Fruit fly (Drosophila melanogaster) whole organism, prepupa: ENCODE results near the gene Hr38.

ENCODE experiments used
- CG10631 ChIP-seq: fragments of 200-800 bp; sonication (Bioruptor generic); optimal IDR thresholded peaks from 2 replicates; lab custom pipeline; 2016; ENCODE audit warnings: missing biosample characterization, missing genetic modification characterization
- CG10669 ChIP-seq: fragments of 200-800 bp; sonication (Bioruptor generic); optimal IDR thresholded peaks from 3 replicates; lab custom pipeline; 2018; ENCODE audit warnings: missing biosample characterization, mild to moderate bottlenecking, missing genetic modification characterization, moderate library complexity
- CG11294 ChIP-seq: fragments of 200-800 bp; sonication (Bioruptor generic); IDR thresholded peaks from 2 replicates; pipeline ENCODE4 v1.3.6; 2022; ENCODE audit warnings: missing biosample characterization, missing genetic modification characterization
- CG11762 ChIP-seq: fragments of 200-800 bp; sonication (Bioruptor generic); optimal IDR thresholded peaks from 3 replicates; lab custom pipeline; 2016; ENCODE audit warnings: missing biosample characterization, missing genetic modification characterization; ENCODE audit not compliant: insufficient read depth
- CG11902 ChIP-seq: fragments of 200-800 bp; sonication (Bioruptor generic); optimal IDR thresholded peaks from 3 replicates; lab custom pipeline; 2016; ENCODE audit warnings: missing biosample characterization, missing genetic modification characterization
- CG16779 ChIP-seq: fragments of 200-800 bp; sonication (Bioruptor generic); optimal IDR thresholded peaks from 3 replicates; lab custom pipeline; 2017; ENCODE audit warnings: missing biosample characterization, mild to moderate bottlenecking, missing genetic modification characterization
- CG3032 ChIP-seq: fragments of 200-800 bp; optimal IDR thresholded peaks from 2 replicates; lab custom pipeline; 2019; ENCODE audit warnings: missing biosample characterization, mild to moderate bottlenecking, missing genetic modification characterization, moderate library complexity
- CG31627 ChIP-seq: fragments of 200-800 bp; sonication (Bioruptor generic); optimal IDR thresholded peaks from 3 replicates; lab custom pipeline; 2016; ENCODE audit warnings: missing biosample characterization, missing genetic modification characterization
- CG32006 ChIP-seq: fragments of 200-800 bp; sonication (Bioruptor generic); optimal IDR thresholded peaks from 3 replicates; lab custom pipeline; 2017; ENCODE audit warnings: missing biosample characterization, mild to moderate bottlenecking, missing genetic modification characterization
- CG34406 ChIP-seq: fragments of 200-800 bp; sonication (Bioruptor generic); optimal IDR thresholded peaks from 3 replicates; lab custom pipeline; 2016; ENCODE audit warnings: missing biosample characterization, missing genetic modification characterization
- CG3919 ChIP-seq: fragments of 200-800 bp; sonication (Bioruptor generic); optimal IDR thresholded peaks from 3 replicates; lab custom pipeline; 2016; ENCODE audit warnings: missing biosample characterization, missing genetic modification characterization
- CG6163 ChIP-seq: fragments of 200-800 bp; sonication (Bioruptor generic); IDR thresholded peaks from 3 replicates; pipeline ENCODE4 v1.3.6; 2022; ENCODE audit warnings: missing biosample characterization, missing genetic modification characterization
- CG6792 ChIP-seq: fragments of 200-800 bp; sonication (Bioruptor generic); optimal IDR thresholded peaks from 3 replicates; lab custom pipeline; 2016; ENCODE audit warnings: missing biosample characterization, missing genetic modification characterization
- CG6854 ChIP-seq: fragments of 200-800 bp; sonication (Bioruptor generic); optimal IDR thresholded peaks from 2 replicates; lab custom pipeline; 2017; ENCODE audit warnings: missing biosample characterization, mild to moderate bottlenecking, missing genetic modification characterization
- CG7368 ChIP-seq: fragments of 200-800 bp; sonication (Bioruptor generic); optimal IDR thresholded peaks from 3 replicates; lab custom pipeline; 2016; ENCODE audit warnings: missing biosample characterization, missing genetic modification characterization
- CG8319 ChIP-seq: fragments of 200-800 bp; sonication (Bioruptor generic); optimal IDR thresholded peaks from 3 replicates; lab custom pipeline; 2016; ENCODE audit warnings: missing biosample characterization, missing genetic modification characterization
- CG8632 ChIP-seq: fragments of 200-800 bp; sonication (Bioruptor generic); optimal IDR thresholded peaks from 3 replicates; lab custom pipeline; 2016; ENCODE audit warnings: missing biosample characterization, missing genetic modification characterization
- CG9139 ChIP-seq: fragments of 200-800 bp; sonication (Bioruptor generic); optimal IDR thresholded peaks from 3 replicates; lab custom pipeline; 2017; ENCODE audit warnings: missing biosample characterization, mild to moderate bottlenecking, missing genetic modification characterization
- Eip78C ChIP-seq: fragments of 200-800 bp; sonication (Bioruptor generic); peaks from one replicate; lab custom pipeline; 2016; ENCODE audit warnings: missing biosample characterization, missing genetic modification characterization
- Ets21C ChIP-seq: fragments of 200-800 bp; sonication (Bioruptor generic); optimal IDR thresholded peaks from 3 replicates; lab custom pipeline; 2016; ENCODE audit warnings: missing biosample characterization, missing genetic modification characterization
- Ets96B ChIP-seq: fragments of 200-800 bp; optimal IDR thresholded peaks from 2 replicates; lab custom pipeline; 2019; ENCODE audit warnings: missing biosample characterization, mild to moderate bottlenecking, missing genetic modification characterization, moderate library complexity
- Gug ChIP-seq: fragments of 200-800 bp; sonication (Bioruptor generic); IDR thresholded peaks from 2 replicates; pipeline ENCODE4 v1.3.6; 2022; ENCODE audit warnings: missing biosample characterization, missing genetic modification characterization
- Hr38 ChIP-seq: sonication (Bioruptor generic); optimal IDR thresholded peaks from 2 replicates; lab custom pipeline; 2016; ENCODE audit warnings: missing biosample characterization, missing genetic modification characterization
- Hr39 ChIP-seq: fragments of 200-800 bp; sonication (Bioruptor generic); optimal IDR thresholded peaks from 2 replicates; lab custom pipeline; 2016; ENCODE audit warnings: missing biosample characterization, missing genetic modification characterization
- Hr4 ChIP-seq: fragments of 200-800 bp; sonication (Bioruptor generic); optimal IDR thresholded peaks from 3 replicates; lab custom pipeline; 2016; ENCODE audit warnings: missing biosample characterization, missing genetic modification characterization
- Lpt ChIP-seq: fragments of 200-800 bp; sonication (Bioruptor generic); optimal IDR thresholded peaks from 3 replicates; lab custom pipeline; 2016; ENCODE audit warnings: missing biosample characterization, missing genetic modification characterization
- Met ChIP-seq: fragments of 200-800 bp; sonication (Bioruptor generic); optimal IDR thresholded peaks from 3 replicates; lab custom pipeline; 2016; ENCODE audit warnings: missing biosample characterization, missing genetic modification characterization
- OdsH ChIP-seq: fragments of 200-800 bp; sonication (Bioruptor generic); optimal IDR thresholded peaks from 3 replicates; lab custom pipeline; 2016; ENCODE audit warnings: missing biosample characterization, missing genetic modification characterization
- Smox ChIP-seq: fragments of 200-800 bp; sonication (Bioruptor generic); optimal IDR thresholded peaks from 3 replicates; lab custom pipeline; 2016; ENCODE audit warnings: missing biosample characterization, missing genetic modification characterization
- Sox102F ChIP-seq: fragments of 200-800 bp; sonication (Bioruptor generic); optimal IDR thresholded peaks from 2 replicates; lab custom pipeline; 2016; ENCODE audit warnings: missing biosample characterization, mild to moderate bottlenecking, missing genetic modification characterization
- Sox14 ChIP-seq: fragments of 200-800 bp; sonication (Bioruptor generic); optimal IDR thresholded peaks from 3 replicates; lab custom pipeline; 2016; ENCODE audit warnings: missing biosample characterization, missing genetic modification characterization
- Sox15 ChIP-seq: fragments of 200-800 bp; sonication (Bioruptor generic); optimal IDR thresholded peaks from 3 replicates; lab custom pipeline; 2016; ENCODE audit warnings: missing biosample characterization, missing genetic modification characterization
- acj6 ChIP-seq: fragments of 200-800 bp; sonication (Bioruptor generic); optimal IDR thresholded peaks from 3 replicates; lab custom pipeline; 2016; ENCODE audit warnings: missing biosample characterization, missing genetic modification characterization
- cyc ChIP-seq: fragments of 200-800 bp; sonication (Bioruptor generic); optimal IDR thresholded peaks from 3 replicates; lab custom pipeline; 2016; ENCODE audit warnings: missing biosample characterization, missing genetic modification characterization
- dac ChIP-seq: fragments of 200-800 bp; sonication (Bioruptor generic); optimal IDR thresholded peaks from 2 replicates; lab custom pipeline; 2017; ENCODE audit warnings: missing biosample characterization, mild to moderate bottlenecking, missing genetic modification characterization
- dsx ChIP-seq: fragments of 200-800 bp; optimal IDR thresholded peaks from 3 replicates; lab custom pipeline; 2019; ENCODE audit warnings: missing biosample characterization, mild to moderate bottlenecking, missing genetic modification characterization, moderate library complexity; ENCODE audit not compliant: poor library complexity, severe bottlenecking
- eg ChIP-seq: fragments of 200-800 bp; sonication (Bioruptor generic); IDR thresholded peaks from 3 replicates; pipeline ENCODE4 v1.3.6; 2022; ENCODE audit warnings: missing biosample characterization, missing genetic modification characterization
- esn ChIP-seq: fragments of 200-800 bp; sonication (Bioruptor generic); optimal IDR thresholded peaks from 2 replicates; lab custom pipeline; 2016; ENCODE audit warnings: missing biosample characterization, mild to moderate bottlenecking, missing genetic modification characterization, moderate library complexity
- fd59A ChIP-seq: fragments of 200-800 bp; sonication (Bioruptor generic); optimal IDR thresholded peaks from 2 replicates; lab custom pipeline; 2017; ENCODE audit warnings: missing biosample characterization, mild to moderate bottlenecking, missing genetic modification characterization, missing genetic modification reagents
- fd85E ChIP-seq: fragments of 200-800 bp; sonication (Bioruptor generic); optimal IDR thresholded peaks from 3 replicates; lab custom pipeline; 2016; ENCODE audit warnings: missing biosample characterization, missing genetic modification characterization
- pdm3 ChIP-seq: fragments of 200-800 bp; sonication (Bioruptor generic); optimal IDR thresholded peaks from 3 replicates; lab custom pipeline; 2016; ENCODE audit warnings: missing biosample characterization, missing genetic modification characterization
- salr ChIP-seq, 2 experiments: fragments of 200-800 bp; sonication (Bioruptor generic); optimal IDR thresholded peaks; 3 replicates each; lab custom pipeline; 2016 to 2018; ENCODE audit warnings: missing biosample characterization in 2 of 2, missing genetic modification characterization in 2 of 2, mild to moderate bottlenecking in 1 of 2
- ss ChIP-seq, 2 experiments: fragments of 200-800 bp; sonication (Bioruptor generic); optimal IDR thresholded peaks; 2 replicates in 1 of 2; 3 replicates in 1 of 2; lab custom pipeline; 2017 to 2018; ENCODE audit warnings: mild to moderate bottlenecking in 2 of 2, missing biosample characterization in 2 of 2, missing genetic modification characterization in 2 of 2, moderate library complexity in 1 of 2
- svp ChIP-seq: fragments of 200-800 bp; sonication (Bioruptor generic); peaks from one replicate; lab custom pipeline; 2016; ENCODE audit warnings: missing biosample characterization, missing genetic modification characterization
- topi ChIP-seq: fragments of 200-800 bp; sonication (Bioruptor generic); optimal IDR thresholded peaks from 3 replicates; lab custom pipeline; 2016; ENCODE audit warnings: missing biosample characterization, missing genetic modification characterization
- vri ChIP-seq: fragments of 200-800 bp; sonication (Bioruptor generic); optimal IDR thresholded peaks from 3 replicates; lab custom pipeline; 2016; ENCODE audit warnings: missing biosample characterization, mild to moderate bottlenecking, missing genetic modification characterization

The Hr38 gene

dm6 chr2L:20759809-20760485 lies 45.6 kb upstream of the Hr38 start (continued):
- TF ChIP-seq svp (GFP tag; lab: Kevin White, UChicago): peak; percentile 96
- no peak for TF ChIP-seq CG3032 (tag; lab: Kevin White, UChicago)
- no peak for TF ChIP-seq CG11294 (GFP tag; lab: Robert Waterston, UW)
- TF ChIP-seq Smox: peak; percentile 69
- no peak for TF ChIP-seq fd59A (GFP tag; lab: Kevin White, UChicago)
- TF ChIP-seq cyc (GFP tag; lab: Kevin White, UChicago): peak; percentile 65
- TF ChIP-seq Sox102F (GFP tag; lab: Kevin White, UChicago): peak; percentile 74
- TF ChIP-seq ss (GFP tag; optimal IDR thresholded peaks at IDR 0.05; lab: Kevin White, UChicago): no peak
- no peak for TF ChIP-seq eg (GFP tag; lab: Robert Waterston, UW)
- TF ChIP-seq CG16779 (tag; lab: Kevin White, UChicago): no peak
- peak; percentile 31 for TF ChIP-seq Sox14 (GFP tag; lab: Kevin White, UChicago)
- TF ChIP-seq CG32006 (GFP tag; lab: Kevin White, UChicago): peak; percentile 33
- no peak for TF ChIP-seq Ets96B (tag; lab: Kevin White, UChicago)
- peak; percentile 75 for TF ChIP-seq topi (GFP tag; lab: Kevin White, UChicago)
- TF ChIP-seq CG10669 (GFP tag; lab: Kevin White, UChicago): no peak
- peak; percentile 50 for TF ChIP-seq vri
- TF ChIP-seq CG31627 (GFP tag; lab: Kevin White, UChicago): peak; percentile 66
- no peak for TF ChIP-seq CG8319 (GFP tag; lab: Kevin White, UChicago)
- no peak for TF ChIP-seq Hr38 (GFP tag; lab: Kevin White, UChicago)
- TF ChIP-seq OdsH: peak; percentile 28
- peak; percentile 17 for TF ChIP-seq CG10631
- TF ChIP-seq acj6 (GFP tag; lab: Kevin White, UChicago): peak; percentile 53
- peak; percentile 55 for TF ChIP-seq pdm3
- peak; percentile 71 for TF ChIP-seq Ets21C (GFP tag; lab: Kevin White, UChicago)
- TF ChIP-seq Gug (GFP tag; lab: Robert Waterston, UW): peak; percentile 41

- TF ChIP-seq CG7368 (peak; percentile 9), Lpt (GFP tag; lab: Kevin White, UChicago) (peak; percentile 58), Hr39 (peak; percentile 59), CG8632 (GFP tag; lab: Kevin White, UChicago) (peak; percentile 36), acj6 (GFP tag; lab: Kevin White, UChicago) (peak; percentile 66), Ets96B (tag; lab: Kevin White, UChicago) (peak; percentile 73), Smox (no peak), Eip78C (GFP tag; lab: Kevin White, UChicago) (peak; percentile 87), esn (GFP tag; lab: Kevin White, UChicago) (peak; percentile 67), Sox102F (GFP tag; lab: Kevin White, UChicago) (peak; percentile 39), eg (GFP tag; lab: Robert Waterston, UW) (peak; percentile 86), fd85E (GFP tag; lab: Kevin White, UChicago) (no peak), Hr4 (GFP tag; lab: Kevin White, UChicago) (peak; percentile 80), CG34406 (peak; percentile 27), Sox15 (GFP tag; lab: Kevin White, UChicago) (no peak), vri (no peak), CG9139 (GFP tag; lab: Kevin White, UChicago) (no peak), CG3919 (GFP tag; lab: Kevin White, UChicago) (peak; percentile 69), dsx (no peak), CG3032 (tag; lab: Kevin White, UChicago) (peak; percentile 71), CG31627 (GFP tag; lab: Kevin White, UChicago) (peak; percentile 64), svp (GFP tag; lab: Kevin White, UChicago) (peak; percentile 73), fd59A (GFP tag; lab: Kevin White, UChicago) (peak; percentile 44), cyc (GFP tag; lab: Kevin White, UChicago) (peak; percentile 52), Ets21C (GFP tag; lab: Kevin White, UChicago) (peak; percentile 6), Hr38 (GFP tag; lab: Kevin White, UChicago) (no peak), CG6792 (peak; percentile 29), CG11902 (GFP tag; lab: Kevin White, UChicago) (no peak), Met (GFP tag; lab: Kevin White, UChicago) (peak; percentile 68), CG6854 (GFP tag; lab: Kevin White, UChicago) (no peak), ss (GFP tag; optimal IDR thresholded peaks at IDR 0.05; lab: Kevin White, UChicago) (peak; percentile 2 to 7), CG6163 (GFP tag; lab: Robert Waterston, UW) (peak; percentile 85), salr (GFP tag; optimal IDR thresholded peaks at IDR 0.05; lab: Kevin White, UChicago) (peak in 1 of 2 experiments; percentile 81), topi (GFP tag; lab: Kevin White, UChicago) (peak; percentile 66), CG11762 (peak; percentile 60), dac (GFP tag; lab: Kevin White, UChicago) (peak; percentile 70)
Observed at dm6 chr2L:20758847-20759465, 44.6 kb upstream of the Hr38 start.
